Worm (Caenorhabditis elegans) whole organism, midembryonic: ENCODE measurements around the gene K05F1.9.
"Not testable (repeated sequence)": the region's sequence is repeated elsewhere in the genome, so short reads cannot be mapped to it uniquely, and the experiment has no call there.

Experiments used
- T22C8.4 ChIP-seq: fragments of 200-800 bp; sonication (Bioruptor generic); IDR thresholded peaks from 2 replicates; pipeline ENCODE4 v1.3.6; 2022; ENCODE audit warnings: missing genetic modification characterization, missing compliant biosample characterization
- cog-1 ChIP-seq: sonication (generic microtip); optimal IDR thresholded peaks from 2 replicates; lab custom pipeline; 2016; ENCODE audit warnings: missing genetic modification characterization, missing compliant biosample characterization
- flt-1 ChIP-seq: fragments of 200-800 bp; sonication (Bioruptor generic); IDR thresholded peaks from 2 replicates; pipeline ENCODE4 v1.3.6; 2022; ENCODE audit warnings: missing genetic modification characterization, missing compliant biosample characterization
- klf-2 ChIP-seq: fragments of 200-800 bp; sonication (Bioruptor generic); conservative IDR thresholded peaks from 2 replicates; pipeline ENCODE4 v1.3.6; 2022; ENCODE audit warnings: missing genetic modification reagents, missing genetic modification characterization, missing compliant biosample characterization
- med-1 ChIP-seq: sonication (generic microtip); optimal IDR thresholded peaks from 2 replicates; lab custom pipeline; 2017; ENCODE audit warnings: missing genetic modification characterization, mild to moderate bottlenecking, missing compliant biosample characterization, antibody characterized with exemption, missing genetic modification reagents; ENCODE audit not compliant: insufficient read depth
- ref-1 ChIP-seq: fragments of 200-800 bp; sonication (Bioruptor generic); conservative IDR thresholded peaks from 2 replicates; pipeline ENCODE4 v1.3.6; 2022; ENCODE audit warnings: missing genetic modification reagents, missing genetic modification characterization, missing compliant biosample characterization
- tab-1 ChIP-seq: fragments of 200-800 bp; sonication (Bioruptor generic); IDR thresholded peaks from 2 replicates; pipeline ENCODE4 v1.3.6; 2022; ENCODE audit warnings: missing genetic modification characterization, missing compliant biosample characterization
- ztf-23 ChIP-seq: fragments of 200-800 bp; sonication (Bioruptor generic); IDR thresholded peaks from 2 replicates; pipeline ENCODE4 v1.3.6; 2022; ENCODE audit warnings: missing genetic modification reagents, missing genetic modification characterization, missing compliant biosample characterization
- ztf-29 ChIP-seq: fragments of 200-800 bp; sonication (Bioruptor generic); IDR thresholded peaks from 2 replicates; pipeline ENCODE4 v1.3.6; 2022; ENCODE audit warnings: missing genetic modification reagents, missing genetic modification characterization, missing compliant biosample characterization

Gene K05F1.9

DNA sequence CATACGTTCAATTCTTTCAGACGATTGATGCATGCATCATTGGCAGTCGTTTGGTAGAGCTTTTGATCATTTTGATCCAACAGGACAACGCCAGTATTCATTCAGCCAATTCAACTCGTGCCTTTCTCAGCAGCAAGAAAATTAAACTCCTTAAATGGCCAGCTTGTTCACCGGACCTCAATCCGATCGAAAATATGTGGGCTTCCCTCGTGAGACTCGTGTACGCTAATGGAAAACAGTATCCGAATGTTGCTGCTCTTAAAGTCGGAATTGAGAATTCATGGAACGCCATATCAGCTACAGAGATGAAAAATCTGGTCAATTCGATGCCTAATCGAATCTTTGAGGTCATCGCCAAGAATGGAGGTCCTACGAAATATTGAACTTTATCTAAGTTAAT, 14.4 kb upstream of the K05F1.9 start, which contains the start of gene wago-5:
Gene wago-5, minus strand, starts transcription at position 101 of the 400 bp plus-strand sequence.
- TF ChIP-seq tab-1; flt-1 (GFP tag; lab: Robert Waterston, UW); klf-2 (GFP tag; lab: Robert Waterston, UW): not testable (repeated sequence)

- TF ChIP-seq ztf-23 (GFP tag; lab: Robert Waterston, UW) (no peak), ztf-29 (GFP tag; lab: Robert Waterston, UW) (no peak)
Measured at ce11 chrII:5810230-5810629, 9.3 kb upstream of the K05F1.9 start, which contains the start of the genes msp-64 and ZK1248.5. Gene msp-64 (minus strand): TSS chrII:5810330. Gene ZK1248.5 (plus strand): TSS chrII:5810514.

DNA sequence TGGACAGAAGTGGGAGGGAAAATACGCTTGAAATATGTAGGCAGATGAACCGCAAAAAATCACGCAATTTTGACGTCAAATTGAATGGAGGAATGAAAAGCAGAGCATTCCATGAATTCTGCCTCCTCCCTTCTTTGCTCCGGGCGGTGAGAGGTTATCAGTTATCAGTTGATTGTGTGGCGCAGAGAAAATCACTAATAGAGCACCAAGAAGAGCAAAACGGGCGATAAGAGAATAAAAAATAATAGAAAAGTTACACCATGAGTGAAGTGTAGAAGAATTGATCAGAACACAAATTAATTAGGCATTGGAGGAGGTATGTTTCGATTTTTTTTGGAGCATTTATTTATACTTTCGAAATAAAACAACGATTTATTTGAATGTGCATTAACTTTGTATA, 5.6 kb upstream of the K05F1.9 start:
- no peak for TF ChIP-seq ztf-29 (GFP tag; lab: Robert Waterston, UW)
- no peak for TF ChIP-seq klf-2 (GFP tag; lab: Robert Waterston, UW)
- no peak for TF ChIP-seq ztf-23 (GFP tag; lab: Robert Waterston, UW)
- no peak for TF ChIP-seq T22C8.4 (GFP tag; lab: Robert Waterston, UW)
- TF ChIP-seq flt-1 (GFP tag; lab: Robert Waterston, UW): no peak

- TF ChIP-seq ztf-29 (GFP tag; lab: Robert Waterston, UW) (no peak), ref-1 (GFP tag; lab: Robert Waterston, UW) (no peak)
Measured at ce11 chrII:5805303-5805702, 4.3 kb upstream of the K05F1.9 start, which contains the start of gene K05F1.10. Gene K05F1.10 (minus strand): TSS chrII:5805473.

DNA sequence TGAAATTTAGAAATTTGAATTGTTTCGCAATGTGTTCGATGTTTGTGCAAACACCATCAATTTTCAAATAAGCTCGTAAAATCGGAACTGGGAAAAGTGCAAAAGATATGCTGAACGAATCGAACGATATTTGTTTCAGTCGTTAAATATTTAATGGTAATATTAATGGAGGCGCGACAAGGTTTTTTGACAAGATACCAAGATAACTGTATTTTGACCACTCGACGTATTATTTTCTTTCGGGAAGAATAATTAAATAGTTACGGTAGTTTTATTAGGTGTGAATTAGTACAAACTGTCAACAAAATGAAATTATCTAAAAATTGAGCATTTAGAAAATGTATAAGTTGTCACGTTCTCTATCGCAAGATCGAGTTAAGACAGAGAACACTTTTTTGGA, 3.3 kb upstream of the K05F1.9 start:
- TF ChIP-seq tab-1 (no peak), ref-1 (GFP tag; lab: Robert Waterston, UW) (no peak), ztf-29 (GFP tag; lab: Robert Waterston, UW) (no peak), med-1 (GFP tag; lab: Kevin White, UChicago) (no peak), klf-2 (GFP tag; lab: Robert Waterston, UW) (no peak), flt-1 (GFP tag; lab: Robert Waterston, UW) (no peak)

ce11 chrII:5799553-5799952, 1.4 kb downstream of the K05F1.9 start, which contains the start of gene K05F1.8:
Gene K05F1.8 (minus strand): TSS chrII:5799653.
- TF ChIP-seq med-1 (GFP tag; lab: Kevin White, UChicago): no peak
- no peak for TF ChIP-seq tab-1
- no peak for TF ChIP-seq flt-1 (GFP tag; lab: Robert Waterston, UW)
- TF ChIP-seq T22C8.4 (GFP tag; lab: Robert Waterston, UW): no peak
- TF ChIP-seq ztf-23 (GFP tag; lab: Robert Waterston, UW): no peak
- no peak for TF ChIP-seq ref-1 (GFP tag; lab: Robert Waterston, UW)

ce11 chrII:5797348-5797977, 3.5 kb downstream of the K05F1.9 start, which contains the start of the genes msp-63 and msp-142:
Gene msp-63 (minus strand): TSS chrII:5797448.
Gene msp-142 (plus strand): TSS chrII:5797927.
- TF ChIP-seq ref-1 (GFP tag; lab: Robert Waterston, UW): no peak
- no peak for TF ChIP-seq klf-2 (GFP tag; lab: Robert Waterston, UW)
- TF ChIP-seq T22C8.4 (GFP tag; lab: Robert Waterston, UW): no peak
- no peak for TF ChIP-seq flt-1 (GFP tag; lab: Robert Waterston, UW)
- no peak for TF ChIP-seq med-1 (GFP tag; lab: Kevin White, UChicago)
- no peak for TF ChIP-seq cog-1 (tag; lab: Kevin White, UChicago)
- no peak for TF ChIP-seq ztf-29 (GFP tag; lab: Robert Waterston, UW)
- TF ChIP-seq tab-1: no peak

- TF ChIP-seq flt-1 (GFP tag; lab: Robert Waterston, UW) (no peak), klf-2 (GFP tag; lab: Robert Waterston, UW) (no peak), T22C8.4 (GFP tag; lab: Robert Waterston, UW) (no peak), ref-1 (GFP tag; lab: Robert Waterston, UW) (no peak), tab-1 (no peak), med-1 (GFP tag; lab: Kevin White, UChicago) (no peak), ztf-29 (GFP tag; lab: Robert Waterston, UW) (no peak), cog-1 (tag; lab: Kevin White, UChicago) (no peak), ztf-23 (GFP tag; lab: Robert Waterston, UW) (no peak)
Measured at ce11 chrII:5794195-5794594, 6.8 kb downstream of the K05F1.9 start, which contains the start of gene acdh-8. Gene acdh-8 (plus strand): TSS chrII:5794495.

DNA sequence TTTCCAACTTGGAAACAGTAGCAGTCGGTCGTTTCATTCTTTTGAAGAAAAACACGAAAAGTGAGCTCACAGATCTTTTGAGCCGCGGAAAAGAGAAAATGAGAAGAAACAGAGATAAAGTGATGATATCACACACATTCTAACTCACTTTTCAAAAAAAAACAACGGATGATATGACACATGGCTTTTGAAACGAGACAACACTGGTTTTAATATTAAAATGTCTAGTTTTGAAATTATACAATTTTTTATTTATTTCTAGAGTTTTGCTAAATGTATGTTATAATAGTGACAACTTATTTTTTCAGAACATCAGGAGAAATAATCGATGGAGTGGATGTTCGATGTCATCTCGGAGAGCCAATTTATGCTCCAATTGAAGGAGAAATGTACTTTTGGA, 8.5 kb downstream of the K05F1.9 start, which contains the start of gene K05F1.14:
Gene K05F1.14, minus strand, starts transcription at position 101 of the 400 bp plus-strand sequence.
- TF ChIP-seq tab-1 (no peak), ref-1 (GFP tag; lab: Robert Waterston, UW) (no peak), ztf-29 (GFP tag; lab: Robert Waterston, UW) (no peak), T22C8.4 (GFP tag; lab: Robert Waterston, UW) (no peak), klf-2 (GFP tag; lab: Robert Waterston, UW) (no peak), cog-1 (tag; lab: Kevin White, UChicago) (no peak), flt-1 (GFP tag; lab: Robert Waterston, UW) (no peak), ztf-23 (GFP tag; lab: Robert Waterston, UW) (no peak), med-1 (GFP tag; lab: Kevin White, UChicago) (no peak)

ce11 chrII:5790313-5790773, 10.6 kb downstream of the K05F1.9 start, which contains the start of gene lect-2:
Gene lect-2 (plus strand): TSS chrII:5790723.
- TF ChIP-seq flt-1 (GFP tag; lab: Robert Waterston, UW) (no peak), T22C8.4 (GFP tag; lab: Robert Waterston, UW) (no peak), ref-1 (GFP tag; lab: Robert Waterston, UW) (no peak), klf-2 (GFP tag; lab: Robert Waterston, UW) (no peak), ztf-29 (GFP tag; lab: Robert Waterston, UW) (no peak), tab-1 (no peak), med-1 (GFP tag; lab: Kevin White, UChicago) (no peak)
